Fruit fly (Drosophila melanogaster) whole organism, embryonic: Measurements from ENCODE around the gene wge.

Source experiments
- Antp ChIP-seq: fragments of 200-800 bp; sonication (Bioruptor generic); optimal IDR thresholded peaks from 3 replicates; lab custom pipeline; 2016; ENCODE audit warnings: missing biosample characterization, missing genetic modification characterization
- Atf6 ChIP-seq: fragments of 200-800 bp; sonication (Bioruptor generic); IDR thresholded peaks from 2 replicates; pipeline ENCODE4 v1.3.6; 2022; ENCODE audit warnings: missing biosample characterization, missing genetic modification characterization
- CG10321 ChIP-seq: fragments of 200-800 bp; sonication (Bioruptor generic); IDR thresholded peaks from 2 replicates; pipeline ENCODE4 v1.3.6; 2022; ENCODE audit warnings: missing biosample characterization, missing genetic modification characterization
- CG10366 ChIP-seq: fragments of 200-800 bp; sonication (Bioruptor generic); IDR thresholded peaks from 2 replicates; pipeline ENCODE4 v1.3.6; 2022; ENCODE audit warnings: missing biosample characterization, missing genetic modification characterization
- CG10543 ChIP-seq: fragments of 200-800 bp; sonication (Bioruptor generic); optimal IDR thresholded peaks from 3 replicates; lab custom pipeline; 2017; ENCODE audit warnings: missing biosample characterization, mild to moderate bottlenecking, missing genetic modification characterization, moderate library complexity
- CG11504 ChIP-seq: fragments of 200-800 bp; sonication (Bioruptor generic); optimal IDR thresholded peaks from 3 replicates; lab custom pipeline; 2019; ENCODE audit warnings: missing biosample characterization, mild to moderate bottlenecking, missing genetic modification characterization, moderate library complexity
- CG12236 ChIP-seq: fragments of 200-800 bp; sonication (Bioruptor generic); optimal IDR thresholded peaks from 2 replicates; lab custom pipeline; 2016; ENCODE audit warnings: missing biosample characterization, missing genetic modification characterization
- CG12942 ChIP-seq: fragments of 200-800 bp; sonication (Bioruptor generic); optimal IDR thresholded peaks from 3 replicates; lab custom pipeline; 2016; ENCODE audit warnings: missing biosample characterization, missing genetic modification characterization
- CG14441 ChIP-seq: fragments of 200-800 bp; sonication (Bioruptor generic); IDR thresholded peaks from 2 replicates; pipeline ENCODE4 v1.3.6; 2022; ENCODE audit warnings: missing biosample characterization, missing genetic modification characterization
- CG14965 ChIP-seq: fragments of 200-800 bp; sonication (Bioruptor generic); optimal IDR thresholded peaks from 2 replicates; lab custom pipeline; 2016; ENCODE audit warnings: missing biosample characterization, missing genetic modification characterization, borderline replicate concordance
- CG15696 ChIP-seq: fragments of 200-800 bp; sonication (Bioruptor generic); optimal IDR thresholded peaks from 2 replicates; lab custom pipeline; 2019; ENCODE audit warnings: missing biosample characterization, mild to moderate bottlenecking, missing genetic modification characterization, moderate library complexity
- CG17385 ChIP-seq: fragments of 200-800 bp; sonication (Bioruptor generic); optimal IDR thresholded peaks from 3 replicates; lab custom pipeline; 2018; ENCODE audit warnings: missing biosample characterization, mild to moderate bottlenecking, missing genetic modification characterization
- CG17568 ChIP-seq: fragments of 200-800 bp; sonication (Bioruptor generic); optimal IDR thresholded peaks from 2 replicates; lab custom pipeline; 2018; ENCODE audit warnings: missing biosample characterization, mild to moderate bottlenecking, missing genetic modification characterization, moderate library complexity
- CG18476 ChIP-seq: fragments of 200-800 bp; sonication (Bioruptor generic); optimal IDR thresholded peaks from 2 replicates; lab custom pipeline; 2016; ENCODE audit warnings: missing biosample characterization, mild to moderate bottlenecking, missing genetic modification characterization
- CG2129 ChIP-seq: fragments of 200-800 bp; sonication (Bioruptor generic); IDR thresholded peaks from 2 replicates; pipeline ENCODE4 v1.3.6; 2022; ENCODE audit warnings: missing biosample characterization, missing genetic modification characterization; ENCODE audit not compliant: partially characterized antibody
- CG32532 ChIP-seq: fragments of 200-800 bp; sonication (Bioruptor generic); IDR thresholded peaks from 2 replicates; pipeline ENCODE4 v1.3.6; 2022; ENCODE audit warnings: missing biosample characterization, missing genetic modification characterization
- CG3407 ChIP-seq: fragments of 200-800 bp; sonication (Bioruptor generic); optimal IDR thresholded peaks from 2 replicates; lab custom pipeline; 2018; ENCODE audit warnings: missing biosample characterization, mild to moderate bottlenecking, missing genetic modification characterization
- CG4328 ChIP-seq: fragments of 200-800 bp; sonication (Bioruptor generic); optimal IDR thresholded peaks from 3 replicates; lab custom pipeline; 2017; ENCODE audit warnings: missing biosample characterization, missing genetic modification reagents, missing genetic modification characterization
- CG4424 ChIP-seq: fragments of 200-800 bp; sonication (Bioruptor generic); optimal IDR thresholded peaks from 3 replicates; lab custom pipeline; 2016; ENCODE audit warnings: missing biosample characterization, missing genetic modification characterization
- CG5180 ChIP-seq: fragments of 200-800 bp; sonication (Bioruptor generic); optimal IDR thresholded peaks from 3 replicates; lab custom pipeline; 2017; ENCODE audit warnings: missing biosample characterization, missing genetic modification characterization, mild to moderate bottlenecking, moderate library complexity, missing genetic modification reagents
- CG5245 ChIP-seq: fragments of 200-800 bp; sonication (Bioruptor generic); optimal IDR thresholded peaks from 3 replicates; lab custom pipeline; 2016; ENCODE audit warnings: missing biosample characterization, missing genetic modification characterization
- CG6683 ChIP-seq: fragments of 200-800 bp; sonication (Bioruptor generic); optimal IDR thresholded peaks from 2 replicates; lab custom pipeline; 2017; ENCODE audit warnings: missing biosample characterization, mild to moderate bottlenecking, missing genetic modification characterization, missing genetic modification reagents
- CG7357 ChIP-seq: fragments of 200-800 bp; sonication (Bioruptor generic); IDR thresholded peaks from 3 replicates; pipeline ENCODE4 v1.3.6; 2022; ENCODE audit warnings: missing biosample characterization, missing genetic modification characterization
- CG9797 ChIP-seq: fragments of 200-800 bp; sonication (Bioruptor generic); optimal IDR thresholded peaks from 3 replicates; lab custom pipeline; 2018; ENCODE audit warnings: missing biosample characterization, mild to moderate bottlenecking, missing genetic modification characterization
- CoRest ChIP-seq: fragments of 200-800 bp; sonication (Bioruptor generic); optimal IDR thresholded peaks from 3 replicates; lab custom pipeline; 2018; ENCODE audit warnings: missing biosample characterization, mild to moderate bottlenecking, missing genetic modification characterization, moderate library complexity
- Dip2 ChIP-seq: fragments of 200-800 bp; sonication (Bioruptor generic); IDR thresholded peaks from 2 replicates; pipeline ENCODE4 v1.3.6; 2022; ENCODE audit warnings: missing biosample characterization, missing genetic modification characterization
- Dll ChIP-seq: fragments of 200-800 bp; sonication (Bioruptor generic); IDR thresholded peaks from 4 replicates; pipeline ENCODE4 v1.3.6; 2022; ENCODE audit warnings: missing biosample characterization, missing genetic modification characterization; ENCODE audit not compliant: partially characterized antibody
- E2f2 ChIP-seq: fragments of 200-800 bp; sonication (Bioruptor generic); IDR thresholded peaks from 2 replicates; pipeline ENCODE4 v1.3.6; 2022; ENCODE audit warnings: missing biosample characterization, missing genetic modification characterization
- Fer3 ChIP-seq: fragments of 200-800 bp; sonication (Bioruptor generic); optimal IDR thresholded peaks from 2 replicates; lab custom pipeline; 2018; ENCODE audit warnings: missing biosample characterization, mild to moderate bottlenecking, missing genetic modification characterization, moderate library complexity
- Gsc ChIP-seq: fragments of 200-800 bp; sonication (Bioruptor generic); IDR thresholded peaks from 2 replicates; pipeline ENCODE4 v1.3.6; 2022; ENCODE audit warnings: missing biosample characterization, missing genetic modification characterization
- HLH4C ChIP-seq: fragments of 200-800 bp; sonication (Bioruptor generic); IDR thresholded peaks from 3 replicates; pipeline ENCODE4 v1.3.6; 2022; ENCODE audit warnings: missing biosample characterization, missing genetic modification characterization; ENCODE audit not compliant: partially characterized antibody
- Hr78 ChIP-seq, 2 experiments: fragments of 200-800 bp in 1 of 2; fragments of >200 bp in 1 of 2; sonication (Bioruptor generic) in 1 of 2; optimal IDR thresholded peaks; 2 replicates each; lab custom pipeline; 2017 to 2019; ENCODE audit warnings: missing biosample characterization in 2 of 2, missing genetic modification characterization in 2 of 2, mild to moderate bottlenecking in 1 of 2, moderate library complexity in 1 of 2
- MESR4 ChIP-seq: fragments of 200-800 bp; sonication (Bioruptor generic); optimal IDR thresholded peaks from 2 replicates; lab custom pipeline; 2018; ENCODE audit warnings: missing biosample characterization, mild to moderate bottlenecking, missing genetic modification characterization, moderate library complexity
- Max ChIP-seq: fragments of 200-800 bp; sonication (Bioruptor generic); optimal IDR thresholded peaks from 2 replicates; lab custom pipeline; 2016; ENCODE audit warnings: missing biosample characterization, mild to moderate bottlenecking, missing genetic modification characterization
- Stat92E ChIP-seq, 3 experiments: fragments of >200 bp in 2 of 3; fragments of 200-800 bp in 1 of 3; sonication (Bioruptor generic) in 1 of 3; optimal IDR thresholded peaks; 2 replicates each; lab custom pipeline; 2017 to 2019; ENCODE audit warnings: missing biosample characterization in 3 of 3, missing genetic modification characterization in 3 of 3, mild to moderate bottlenecking in 1 of 3, moderate library complexity in 1 of 3
- ab ChIP-seq: fragments of 200-800 bp; sonication (Bioruptor generic); optimal IDR thresholded peaks from 2 replicates; lab custom pipeline; 2016; ENCODE audit warnings: missing biosample characterization, missing genetic modification characterization
- al ChIP-seq: fragments of 200-800 bp; sonication (Bioruptor generic); IDR thresholded peaks from 2 replicates; pipeline ENCODE4 v1.3.6; 2022; ENCODE audit warnings: missing biosample characterization, missing genetic modification characterization
- bbx ChIP-seq: fragments of 200-800 bp; sonication (Bioruptor generic); IDR thresholded peaks from 2 replicates; pipeline ENCODE4 v1.3.6; 2022; ENCODE audit warnings: missing biosample characterization, missing genetic modification characterization; ENCODE audit not compliant: partially characterized antibody
- chif ChIP-seq, 2 experiments: fragments of 200-800 bp; sonication (Bioruptor generic); optimal IDR thresholded peaks; 3 replicates each; lab custom pipeline; 2016; ENCODE audit warnings: missing biosample characterization in 2 of 2, missing genetic modification characterization in 2 of 2
- croc ChIP-seq: fragments of 200-800 bp; sonication (Bioruptor generic); conservative IDR thresholded peaks from 3 replicates; pipeline ENCODE4 v1.3.6; 2022; ENCODE audit warnings: missing biosample characterization, missing genetic modification characterization
- cwo ChIP-seq: fragments of 200-800 bp; sonication (Bioruptor generic); optimal IDR thresholded peaks from 3 replicates; lab custom pipeline; 2017; ENCODE audit warnings: missing biosample characterization, missing genetic modification characterization, mild to moderate bottlenecking, moderate library complexity, missing genetic modification reagents
- gsb-n ChIP-seq: fragments of 200-800 bp; sonication (Bioruptor generic); optimal IDR thresholded peaks from 3 replicates; lab custom pipeline; 2018; ENCODE audit warnings: missing biosample characterization, mild to moderate bottlenecking, missing genetic modification characterization
- jigr1 ChIP-seq: fragments of 200-800 bp; sonication (Bioruptor generic); IDR thresholded peaks from 3 replicates; pipeline ENCODE4 v1.3.6; 2022; ENCODE audit warnings: missing biosample characterization, missing genetic modification characterization
- ken ChIP-seq: fragments of 200-800 bp; sonication (Bioruptor generic); IDR thresholded peaks from 3 replicates; pipeline ENCODE4 v1.3.6; 2022; ENCODE audit warnings: missing biosample characterization, missing genetic modification characterization
- klu ChIP-seq: fragments of 200-800 bp; sonication (Bioruptor generic); IDR thresholded peaks from 2 replicates; pipeline ENCODE4 v1.3.6; 2022; ENCODE audit warnings: missing biosample characterization, missing genetic modification characterization
- lbe ChIP-seq: fragments of 200-800 bp; sonication (Bioruptor generic); optimal IDR thresholded peaks from 2 replicates; lab custom pipeline; 2016; ENCODE audit warnings: missing biosample characterization, mild to moderate bottlenecking, missing genetic modification characterization
- nau ChIP-seq: fragments of 200-800 bp; sonication (Bioruptor generic); optimal IDR thresholded peaks from 3 replicates; lab custom pipeline; 2017; ENCODE audit warnings: missing biosample characterization, mild to moderate bottlenecking, missing genetic modification characterization, missing genetic modification reagents
- scrt ChIP-seq: fragments of 200-800 bp; sonication (Bioruptor generic); optimal IDR thresholded peaks from 2 replicates; lab custom pipeline; 2018; ENCODE audit warnings: missing biosample characterization, mild to moderate bottlenecking, missing genetic modification characterization, moderate library complexity
- sqz ChIP-seq: fragments of 200-800 bp; sonication (Bioruptor generic); optimal IDR thresholded peaks from 3 replicates; lab custom pipeline; 2018; ENCODE audit warnings: missing biosample characterization, mild to moderate bottlenecking, missing genetic modification characterization

The wge gene

DNA sequence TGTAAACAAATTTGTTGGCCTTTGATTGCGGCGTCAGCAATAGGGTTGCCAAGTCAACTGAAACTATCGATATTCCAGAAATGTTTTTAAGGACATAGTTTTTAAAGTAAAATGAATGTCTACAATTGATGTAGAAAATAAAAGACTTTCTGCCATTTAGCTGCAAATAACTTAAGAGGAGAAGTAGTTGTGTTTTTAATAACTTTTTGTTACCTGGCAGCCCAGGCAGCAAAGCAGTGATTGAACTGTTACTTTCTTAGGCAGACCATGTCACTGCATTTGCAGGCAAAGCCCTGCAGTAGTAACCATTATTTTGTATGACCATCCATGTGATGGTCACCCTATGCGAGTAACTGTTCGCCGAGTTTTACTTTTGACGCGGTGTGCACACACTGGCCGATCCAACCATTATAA is 29.6 kb upstream of the wge start, which contains the start of the genes rumi, CG7029 and Usp12-46 (continued):
- TF ChIP-seq cwo (peak; percentile 57), nau (no peak), CG9797 (GFP tag; lab: Kevin White, UChicago) (peak; percentile 41), CG11504 (tag; lab: Kevin White, UChicago) (peak; percentile 87), Dll (peak; percentile 89), CG17568 (GFP tag; lab: Kevin White, UChicago) (no peak), Atf6 (peak; percentile 87), Dip2 (GFP tag; lab: Robert Waterston, UW) (no peak), CG14965 (no peak), CG14441 (GFP tag; lab: Robert Waterston, UW) (peak; percentile 84), CG12236 (GFP tag; lab: Kevin White, UChicago) (peak; percentile 77), ab (GFP tag; lab: Kevin White, UChicago) (peak; percentile 69), Fer3 (tag; lab: Kevin White, UChicago) (peak; percentile 84), Max (GFP tag; lab: Kevin White, UChicago) (peak; percentile 80), CG2129 (GFP tag; lab: Robert Waterston, UW) (peak; percentile 64), jigr1 (GFP tag; lab: Robert Waterston, UW) (peak; percentile 32; the same call in 1 of the 3 replicates), HLH4C (GFP tag; lab: Robert Waterston, UW) (peak; percentile 78), CG4424 (GFP tag; lab: Kevin White, UChicago) (peak; percentile 88), CG10321 (GFP tag; lab: Robert Waterston, UW) (peak; percentile 62), lbe (GFP tag; lab: Kevin White, UChicago) (peak; percentile 79), bbx (GFP tag; lab: Robert Waterston, UW) (peak; percentile 67), CG32532 (GFP tag; lab: Robert Waterston, UW) (peak; percentile 89), Hr78 (GFP tag; optimal IDR thresholded peaks at IDR 0.05; lab: Kevin White, UChicago) (no peak), Antp (GFP tag; lab: Kevin White, UChicago) (peak; percentile 93), CG15696 (peak; percentile 87), ken (GFP tag; lab: Robert Waterston, UW) (peak; percentile 89), CG4328 (GFP tag; lab: Kevin White, UChicago) (peak; percentile 76), Gsc (GFP tag; lab: Robert Waterston, UW) (peak; percentile 55), Stat92E (GFP tag; optimal IDR thresholded peaks at IDR 0.05; lab: Kevin White, UChicago) (peak in 1 of 3 experiments; percentile 18), CG7357 (GFP tag; lab: Robert Waterston, UW) (peak; percentile 60; the same call in 2 of the 3 replicates), gsb-n (tag; lab: Kevin White, UChicago) (no peak), klu (GFP tag; lab: Robert Waterston, UW) (peak; percentile 63), CG6683 (peak; percentile 43), CG12942 (GFP tag; lab: Kevin White, UChicago) (peak; percentile 76), CoRest (tag; lab: Kevin White, UChicago) (peak; percentile 87), scrt (GFP tag; lab: Kevin White, UChicago) (peak; percentile 79), croc (GFP tag; lab: Robert Waterston, UW) (peak; percentile 60), E2f2 (GFP tag; lab: Robert Waterston, UW) (peak; percentile 63), sqz (peak; percentile 57), CG5180 (GFP tag; lab: Kevin White, UChicago) (no peak), CG10366 (peak; percentile 90), CG18476 (GFP tag; lab: Kevin White, UChicago) (peak; percentile 81), al (GFP tag; lab: Robert Waterston, UW) (peak; percentile 75), CG10543 (peak; percentile 77), CG5245 (peak; percentile 71), chif (GFP tag; optimal IDR thresholded peaks at IDR 0.05; lab: Kevin White, UChicago) (peak; percentile 87 to 93), CG3407 (GFP tag; lab: Kevin White, UChicago) (peak; percentile 72), CG17385 (GFP tag; lab: Kevin White, UChicago) (peak; percentile 71), MESR4 (GFP tag; lab: Kevin White, UChicago) (no peak)
